Worm (Caenorhabditis elegans) whole organism, young adult: Measurements from ENCODE around the gene rde-11.
A peak's percentile ranks its signal among the peaks of the same experiment; 100 is the strongest.

ENCODE experiments used
- C06A6.2 ChIP-seq: fragments of 200-800 bp; sonication (Bioruptor generic); conservative IDR thresholded peaks from 2 replicates; pipeline ENCODE4 v1.3.6; 2022; ENCODE audit warnings: missing genetic modification characterization, missing compliant biosample characterization
- F10E7.11 ChIP-seq: sonication (generic microtip); optimal IDR thresholded peaks from 2 replicates; lab custom pipeline; 2017; ENCODE audit warnings: mild to moderate bottlenecking, missing genetic modification characterization, moderate library complexity, missing compliant biosample characterization
- F33H1.4 ChIP-seq: fragments of 200-800 bp; sonication (Bioruptor generic); IDR thresholded peaks from 2 replicates; pipeline ENCODE4 v1.3.6; 2022; ENCODE audit warnings: missing genetic modification reagents, missing genetic modification characterization, missing compliant biosample characterization
- F52B5.7 ChIP-seq: sonication (generic microtip); optimal IDR thresholded peaks from 2 replicates; lab custom pipeline; 2016; ENCODE audit warnings: mild to moderate bottlenecking, missing genetic modification characterization, missing compliant biosample characterization
- K11D2.4 ChIP-seq: fragments of 200-800 bp; sonication (Bioruptor generic); IDR thresholded peaks from 2 replicates; pipeline ENCODE4 v1.3.6; 2022; ENCODE audit warnings: missing genetic modification reagents, missing genetic modification characterization, missing compliant biosample characterization
- Y53F4B.3 ChIP-seq: fragments of 200-800 bp; sonication (Bioruptor generic); IDR thresholded peaks from 2 replicates; pipeline ENCODE4 v1.3.6; 2022; ENCODE audit warnings: missing genetic modification reagents, missing genetic modification characterization, missing compliant biosample characterization
- Y53G8AR.9 ChIP-seq: fragments of 200-800 bp; sonication (Bioruptor generic); conservative IDR thresholded peaks from 2 replicates; pipeline ENCODE4 v1.3.6; 2022; ENCODE audit warnings: missing genetic modification reagents, missing genetic modification characterization, missing compliant biosample characterization
- Y56A3A.18 ChIP-seq: fragments of 200-800 bp; sonication (Bioruptor generic); IDR thresholded peaks from 2 replicates; pipeline ENCODE4 v1.3.6; 2022; ENCODE audit warnings: missing genetic modification reagents, missing genetic modification characterization, missing compliant biosample characterization
- ama-1 ChIP-seq, 3 experiments: fragments of 150-350 bp in 1 of 3; sonication (generic microtip) in 2 of 3; optimal IDR thresholded peaks; 2 replicates each; lab custom pipeline; 2014 to 2018; ENCODE audit warnings: missing biosample characterization in 2 of 3, missing genetic modification characterization in 2 of 3, missing genetic modification reagents in 2 of 3
- aptf-2 ChIP-seq: fragments of 200-800 bp; sonication (Bioruptor generic); conservative IDR thresholded peaks from 2 replicates; pipeline ENCODE4 v1.3.6; 2022; ENCODE audit warnings: missing genetic modification reagents, missing genetic modification characterization, missing compliant biosample characterization
- athp-1 ChIP-seq: sonication (generic microtip); optimal IDR thresholded peaks from 2 replicates; lab custom pipeline; 2017; ENCODE audit warnings: mild to moderate bottlenecking, missing genetic modification characterization, missing compliant biosample characterization
- bed-1 ChIP-seq: fragments of 200-800 bp; sonication (Bioruptor generic); IDR thresholded peaks from 2 replicates; pipeline ENCODE4 v1.3.6; 2022; ENCODE audit warnings: missing genetic modification reagents, missing genetic modification characterization, missing compliant biosample characterization
- ceh-100 ChIP-seq: fragments of 200-800 bp; sonication (Bioruptor generic); IDR thresholded peaks from 2 replicates; pipeline ENCODE4 v1.3.6; 2022; ENCODE audit warnings: missing genetic modification reagents, missing genetic modification characterization, missing compliant biosample characterization
- dox-1 ChIP-seq: fragments of 200-800 bp; sonication (Bioruptor generic); IDR thresholded peaks from 2 replicates; pipeline ENCODE4 v1.3.6; 2022; ENCODE audit warnings: missing genetic modification reagents, missing genetic modification characterization, missing compliant biosample characterization
- dpff-1 ChIP-seq: sonication (generic microtip); optimal IDR thresholded peaks from 2 replicates; lab custom pipeline; 2017; ENCODE audit warnings: mild to moderate bottlenecking, missing genetic modification characterization, missing compliant biosample characterization
- efl-1 ChIP-seq: fragments of 150-350 bp; optimal IDR thresholded peaks from 2 replicates; lab custom pipeline; 2014; ENCODE audit warnings: missing biosample characterization, missing genetic modification reagents, missing genetic modification characterization
- egl-44 ChIP-seq: fragments of 200-800 bp; sonication (Bioruptor generic); IDR thresholded peaks from 2 replicates; pipeline ENCODE4 v1.3.6; 2022; ENCODE audit warnings: missing genetic modification reagents, missing genetic modification characterization, missing compliant biosample characterization
- gei-17 ChIP-seq: fragments of 200-800 bp; sonication (Bioruptor generic); optimal IDR thresholded peaks from 2 replicates; lab custom pipeline; 2018; ENCODE audit warnings: mild to moderate bottlenecking, missing genetic modification characterization, missing compliant biosample characterization
- hlh-12 ChIP-seq: sonication (generic microtip); optimal IDR thresholded peaks from 2 replicates; lab custom pipeline; 2016; ENCODE audit warnings: missing genetic modification characterization, missing compliant biosample characterization
- lin-40 ChIP-seq: sonication (generic microtip); optimal IDR thresholded peaks from 2 replicates; lab custom pipeline; 2016; ENCODE audit warnings: missing genetic modification characterization, mild to moderate bottlenecking, missing compliant biosample characterization, missing genotype, missing genetic modification reagents
- madf-10 ChIP-seq: sonication (generic microtip); optimal IDR thresholded peaks from 2 replicates; lab custom pipeline; 2016; ENCODE audit warnings: mild to moderate bottlenecking, missing genetic modification characterization, missing compliant biosample characterization
- madf-6 ChIP-seq: fragments of 200-800 bp; sonication (Bioruptor generic); IDR thresholded peaks from 2 replicates; pipeline ENCODE4 v1.3.6; 2022; ENCODE audit warnings: missing genetic modification reagents, missing genetic modification characterization, missing compliant biosample characterization
- nfya-1 ChIP-seq: sonication (generic microtip); optimal IDR thresholded peaks from 2 replicates; lab custom pipeline; 2017; ENCODE audit warnings: antibody characterized with exemption, missing compliant biosample characterization, missing genetic modification characterization, borderline replicate concordance; ENCODE audit not compliant: insufficient read depth
- nhr-27 ChIP-seq: fragments of 200-800 bp; sonication (Bioruptor generic); optimal IDR thresholded peaks from 2 replicates; lab custom pipeline; 2018; ENCODE audit warnings: mild to moderate bottlenecking, missing genetic modification characterization, moderate library complexity, missing compliant biosample characterization
- nhr-90 ChIP-seq: sonication (generic microtip); optimal IDR thresholded peaks from 2 replicates; lab custom pipeline; 2016; ENCODE audit warnings: missing genotype, mild to moderate bottlenecking, missing genetic modification characterization, missing compliant biosample characterization
- snpc-1.1 ChIP-seq: sonication (generic microtip); optimal IDR thresholded peaks from 2 replicates; lab custom pipeline; 2017; ENCODE audit warnings: missing genetic modification characterization, mild to moderate bottlenecking, missing compliant biosample characterization, antibody characterized with exemption, moderate library complexity, missing genotype, missing genetic modification reagents; ENCODE audit not compliant: insufficient read depth
- snpc-1.3 ChIP-seq: sonication (generic microtip); optimal IDR thresholded peaks from 2 replicates; lab custom pipeline; 2017; ENCODE audit warnings: missing genetic modification characterization, mild to moderate bottlenecking, missing compliant biosample characterization, antibody characterized with exemption, moderate library complexity, missing genotype, missing genetic modification reagents; ENCODE audit not compliant: insufficient read depth
- snpc-3.4 ChIP-seq: sonication (generic microtip); optimal IDR thresholded peaks from 2 replicates; lab custom pipeline; 2017; ENCODE audit warnings: missing genetic modification characterization, mild to moderate bottlenecking, missing compliant biosample characterization, antibody characterized with exemption, moderate library complexity, missing genotype, missing genetic modification reagents
- snpc-4 ChIP-seq, 5 experiments: fragments of 150-350 bp in 1 of 5; sonication (generic microtip) in 4 of 5; optimal IDR thresholded peaks; 2 replicates each; lab custom pipeline; 2014 to 2018; ENCODE audit warnings: missing genetic modification characterization in 5 of 5, missing biosample characterization in 3 of 5, antibody characterized with exemption in 2 of 5, mild to moderate bottlenecking in 2 of 5, missing compliant biosample characterization in 2 of 5, missing genotype in 2 of 5, moderate library complexity in 2 of 5, missing genetic modification reagents in 1 of 5
- tbp1 ChIP-seq: fragments of 200-800 bp; sonication (Bioruptor generic); optimal IDR thresholded peaks from 2 replicates; lab custom pipeline; 2018; ENCODE audit warnings: mild to moderate bottlenecking, missing genetic modification characterization, missing compliant biosample characterization
- zfh-2 ChIP-seq: fragments of 200-800 bp; sonication (Bioruptor generic); conservative IDR thresholded peaks from 2 replicates; pipeline ENCODE4 v1.3.6; 2022; ENCODE audit warnings: missing genetic modification reagents, missing genetic modification characterization, missing compliant biosample characterization

rde-11 gene

DNA sequence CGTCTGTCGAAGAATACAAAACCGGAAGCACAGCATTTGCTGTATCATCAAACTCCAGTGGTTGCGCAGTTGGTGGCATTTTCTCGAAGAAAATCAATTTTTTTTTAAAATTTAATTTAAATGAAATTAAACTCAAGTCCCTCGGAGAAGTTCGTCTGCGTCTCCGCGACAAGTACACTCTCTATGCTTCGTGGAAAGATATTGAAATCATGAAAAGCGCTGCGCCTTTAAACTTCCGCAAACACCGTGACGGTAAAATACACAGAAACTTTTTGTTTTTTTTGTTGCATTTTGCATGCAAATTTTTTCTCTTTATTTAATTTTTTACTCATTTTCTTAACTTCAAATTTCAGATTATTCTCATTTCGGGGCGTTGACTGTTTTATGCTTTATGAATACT, 6.3 kb upstream of the rde-11 start, which contains the start of the genes dli-1, tin-9.2 and exos-4.1 (continued):
- peak; percentile 46 for TF ChIP-seq snpc-4 (GFP tag; optimal IDR thresholded peaks at IDR 0.05; lab: Kevin White, UChicago)
- TF ChIP-seq snpc-4 (tag; optimal IDR thresholded peaks at IDR 0.05; lab: Kevin White, UChicago) = peak in 3 of 4 experiments; percentile 4 to 73 (median 68)
- peak; percentile 70 for TF ChIP-seq madf-6 (GFP tag; lab: Robert Waterston, UW)
- TF ChIP-seq lin-40 (tag; lab: Kevin White, UChicago) = peak; percentile 63

DNA sequence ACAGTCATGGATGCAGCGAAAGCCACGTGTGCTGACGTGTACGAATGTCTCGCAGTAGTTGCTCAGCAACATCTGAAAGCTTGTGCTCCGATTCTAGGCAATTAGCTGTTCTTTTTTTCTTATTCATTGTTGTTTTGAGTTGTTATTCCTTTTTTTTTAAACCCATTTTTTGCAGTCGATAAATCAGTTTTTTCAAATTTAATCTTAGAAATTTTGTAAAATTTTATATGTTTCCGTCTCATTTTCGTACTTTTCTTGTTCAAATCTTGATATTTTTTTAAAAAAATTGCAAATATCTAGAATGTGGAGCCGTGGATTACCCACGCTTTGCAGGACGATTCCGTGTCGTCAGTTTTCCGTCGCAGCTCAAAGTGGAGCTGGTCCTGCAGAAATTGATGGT, 4.6 kb upstream of the rde-11 start, which contains the start of gene fask-1:
Gene fask-1, plus strand, starts transcription at position 301 of the 400 bp plus-strand sequence.
- TF ChIP-seq Y56A3A.18 (GFP tag; lab: Robert Waterston, UW) (no peak), nfya-1 (tag; lab: Kevin White, UChicago) (no peak), aptf-2 (GFP tag; lab: Robert Waterston, UW) (no peak), C06A6.2 (GFP tag; lab: Robert Waterston, UW) (no peak)

DNA sequence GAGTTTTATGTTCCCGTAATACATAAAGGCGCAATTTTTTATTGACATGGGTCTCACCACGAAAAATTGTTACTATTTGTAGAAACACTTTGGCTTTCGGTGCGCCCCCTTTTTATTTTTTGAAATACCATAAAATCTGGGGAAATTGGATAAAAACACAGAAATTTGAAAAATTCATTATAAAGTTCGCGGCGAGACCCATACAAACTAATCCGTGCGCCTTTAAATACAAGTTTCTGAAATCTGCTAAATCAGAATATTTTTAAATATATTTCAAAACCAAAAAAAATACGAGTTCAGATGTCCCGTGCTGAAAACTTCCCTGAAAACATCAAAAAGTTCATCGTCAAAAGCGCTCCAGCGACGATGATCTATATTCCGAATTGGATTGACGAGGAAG, 2.4 kb downstream of the rde-11 start, which contains the start of gene B0564.2:
Gene B0564.2, plus strand, starts transcription at position 301 of the 400 bp plus-strand sequence.
- TF ChIP-seq gei-17 (GFP tag; lab: Kevin White, UChicago) (no peak), zfh-2 (no peak), ama-1 (optimal IDR thresholded peaks at IDR 0.05; lab: Kevin White, UChicago) (no peak), ama-1 (GFP tag; optimal IDR thresholded peaks at IDR 0.05; lab: Kevin White, UChicago) (no peak), K11D2.4 (GFP tag; lab: Robert Waterston, UW) (no peak), egl-44 (GFP tag; lab: Robert Waterston, UW) (no peak), Y53G8AR.9 (GFP tag; lab: Robert Waterston, UW) (no peak)

- TF ChIP-seq dox-1 (GFP tag; lab: Robert Waterston, UW) (no peak), snpc-1.1 (tag; lab: Kevin White, UChicago) (no peak), F52B5.7 (tag; lab: Kevin White, UChicago) (no peak), snpc-3.4 (tag; lab: Kevin White, UChicago) (no peak), bed-1 (GFP tag; lab: Robert Waterston, UW) (no peak), F10E7.11 (tag; lab: Kevin White, UChicago) (no peak), tbp1 (GFP tag; lab: Kevin White, UChicago) (no peak), F33H1.4 (GFP tag; lab: Robert Waterston, UW) (no peak), efl-1 (GFP tag; lab: Kevin White, UChicago) (no peak), nhr-90 (no peak), athp-1 (tag; lab: Kevin White, UChicago) (no peak), nhr-27 (tag; lab: Kevin White, UChicago) (no peak), hlh-12 (tag; lab: Kevin White, UChicago) (no peak), madf-6 (GFP tag; lab: Robert Waterston, UW) (no peak), snpc-1.3 (tag; lab: Kevin White, UChicago) (no peak), Y53F4B.3 (GFP tag; lab: Robert Waterston, UW) (no peak), dpff-1 (no peak), madf-10 (tag; lab: Kevin White, UChicago) (no peak), ceh-100 (no peak)
Measured at ce11 chrIV:13108430-13108829, 3.4 kb downstream of the rde-11 start.
